Fruit fly (Drosophila melanogaster) whole organism: ENCODE measurements around the gene H15.

ENCODE experiments used
- CG8478 ChIP-seq: fragments of >200 bp; optimal IDR thresholded peaks from 2 replicates; lab custom pipeline; 2018; ENCODE audit warnings: inconsistent platforms
- Dll ChIP-seq: fragments of >200 bp; optimal IDR thresholded peaks from 2 replicates; lab custom pipeline; 2017
- EcR ChIP-seq, 2 experiments: fragments of >200 bp; optimal IDR thresholded peaks; 2 replicates each; lab custom pipeline; 2017; ENCODE audit warnings: missing biosample characterization in 2 of 2, missing genetic modification characterization in 2 of 2, missing genetic modification reagents in 2 of 2
- pan ChIP-seq: fragments of >200 bp; optimal IDR thresholded peaks from 2 replicates; lab custom pipeline; 2017
- psq ChIP-seq: fragments of >200 bp; optimal IDR thresholded peaks from 2 replicates; lab custom pipeline; 2017
- usp ChIP-seq: fragments of >200 bp; optimal IDR thresholded peaks from 2 replicates; lab custom pipeline; 2017; ENCODE audit warnings: missing biosample characterization, missing genetic modification characterization, mixed read lengths

DNA sequence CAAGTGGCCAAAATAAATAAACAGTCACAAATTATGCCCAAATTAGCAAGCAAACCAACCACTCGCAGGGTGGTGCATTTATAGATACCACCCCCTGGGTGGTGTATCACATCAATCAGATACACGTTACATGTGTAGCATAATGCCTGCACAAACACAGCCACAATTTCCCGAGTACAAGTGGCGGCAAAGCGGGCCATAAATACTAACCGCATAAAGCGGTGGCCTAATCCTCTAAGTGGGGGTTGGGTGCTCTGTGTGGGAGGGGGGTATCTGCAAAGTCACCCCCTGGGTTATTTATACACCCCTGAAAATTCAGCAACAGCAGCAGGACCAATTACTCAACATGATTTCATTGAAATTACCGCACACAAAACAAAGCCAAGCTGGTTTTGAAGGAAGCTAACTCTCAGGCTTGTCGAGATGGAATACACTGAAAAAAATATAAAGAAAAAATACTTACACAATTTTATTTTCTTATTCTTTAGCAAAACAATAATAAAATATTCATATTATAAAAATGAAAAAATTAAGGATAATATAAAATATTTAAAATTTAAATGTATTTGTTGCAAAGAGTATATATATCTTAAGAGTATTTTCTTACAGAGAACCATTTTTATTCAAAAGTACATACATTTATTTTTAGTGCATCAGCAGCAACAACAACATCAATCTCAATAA lies 41.5 kb downstream of the H15 start:
- TF ChIP-seq Dll (lab: Kevin White, UChicago) (no peak), CG8478 (lab: Kevin White, UChicago) (no peak), EcR (GFP tag; optimal IDR thresholded peaks at IDR 0.05; lab: Kevin White, UChicago) (no peak), pan (lab: Kevin White, UChicago) (no peak), psq (lab: Kevin White, UChicago) (no peak), usp (GFP tag; lab: Kevin White, UChicago) (no peak)
